Fruit fly (Drosophila melanogaster) whole organism, embryonic: Measurements from ENCODE around the gene Gale.

Experiments used
- Awh ChIP-seq: fragments of 200-800 bp; sonication (Bioruptor generic); IDR thresholded peaks from 2 replicates; pipeline ENCODE4, ENCODE4 v1.3.6; 2022; ENCODE audit warnings: missing biosample characterization, missing genetic modification characterization
- Blimp-1 ChIP-seq: fragments of 200-800 bp; sonication (Bioruptor generic); optimal IDR thresholded peaks from 3 replicates; lab custom pipeline; 2018; ENCODE audit warnings: missing biosample characterization, missing genetic modification characterization, mild to moderate bottlenecking, moderate library complexity, missing genetic modification reagents
- CG10979 ChIP-seq: fragments of 200-800 bp; sonication (Bioruptor generic); optimal IDR thresholded peaks from 2 replicates; lab custom pipeline; 2018; ENCODE audit warnings: missing biosample characterization, mild to moderate bottlenecking, missing genetic modification characterization, moderate library complexity
- CG12219 ChIP-seq: fragments of 200-800 bp; sonication (Bioruptor generic); optimal IDR thresholded peaks from 3 replicates; lab custom pipeline; 2018; ENCODE audit warnings: missing biosample characterization, mild to moderate bottlenecking, missing genetic modification characterization
- CG14014 ChIP-seq: fragments of 200-800 bp; sonication (Bioruptor generic); IDR thresholded peaks from 2 replicates; pipeline ENCODE4 v1.3.6; 2022; ENCODE audit warnings: missing biosample characterization, missing genetic modification characterization
- CG14965 ChIP-seq: fragments of 200-800 bp; sonication (Bioruptor generic); optimal IDR thresholded peaks from 2 replicates; lab custom pipeline; 2016; ENCODE audit warnings: missing biosample characterization, missing genetic modification characterization, borderline replicate concordance
- CG1602 ChIP-seq: fragments of 200-800 bp; sonication (Bioruptor generic); optimal IDR thresholded peaks from 3 replicates; lab custom pipeline; 2016; ENCODE audit warnings: missing biosample characterization, missing genetic modification characterization
- CG16779 ChIP-seq: fragments of 200-800 bp; sonication (Bioruptor generic); IDR thresholded peaks from 2 replicates; pipeline ENCODE4 v1.3.6; 2022; ENCODE audit warnings: missing biosample characterization, missing genetic modification characterization
- CG17186 ChIP-seq: fragments of 200-800 bp; sonication (Bioruptor generic); optimal IDR thresholded peaks from 3 replicates; lab custom pipeline; 2017; ENCODE audit warnings: missing biosample characterization, missing genetic modification reagents, missing genetic modification characterization
- CG17829 ChIP-seq: fragments of 200-800 bp; optimal IDR thresholded peaks from 2 replicates; lab custom pipeline; 2019; ENCODE audit warnings: missing biosample characterization, mild to moderate bottlenecking, missing genetic modification characterization, moderate library complexity
- CG18619 ChIP-seq: fragments of 200-800 bp; sonication (Bioruptor generic); optimal IDR thresholded peaks from 3 replicates; lab custom pipeline; 2017; ENCODE audit warnings: missing biosample characterization, mild to moderate bottlenecking, missing genetic modification characterization
- CG2129 ChIP-seq: fragments of 200-800 bp; sonication (Bioruptor generic); IDR thresholded peaks from 2 replicates; pipeline ENCODE4 v1.3.6; 2022; ENCODE audit warnings: missing biosample characterization, missing genetic modification characterization; ENCODE audit not compliant: partially characterized antibody
- CG30403 ChIP-seq: fragments of 200-800 bp; sonication (Bioruptor generic); optimal IDR thresholded peaks from 3 replicates; lab custom pipeline; 2016; ENCODE audit warnings: missing biosample characterization, missing genetic modification characterization
- CG32772 ChIP-seq: fragments of 200-800 bp; sonication (Bioruptor generic); IDR thresholded peaks from 2 replicates; pipeline ENCODE4 v1.3.6; 2022; ENCODE audit warnings: missing biosample characterization, missing genetic modification characterization
- CG42726 ChIP-seq: fragments of 200-800 bp; sonication (Bioruptor generic); IDR thresholded peaks from 2 replicates; pipeline ENCODE4 v1.3.6; 2022; ENCODE audit warnings: missing biosample characterization, missing genetic modification characterization; ENCODE audit not compliant: partially characterized antibody
- CG4360 ChIP-seq: fragments of 200-800 bp; sonication (Bioruptor generic); IDR thresholded peaks from 2 replicates; pipeline ENCODE4 v1.3.6; 2022; ENCODE audit warnings: missing biosample characterization, missing genetic modification characterization
- CG4617 ChIP-seq: fragments of 200-800 bp; sonication (Bioruptor generic); optimal IDR thresholded peaks from 3 replicates; lab custom pipeline; 2016; ENCODE audit warnings: missing biosample characterization, missing genetic modification characterization, borderline replicate concordance
- CG6791 ChIP-seq: fragments of 200-800 bp; sonication (Bioruptor generic); IDR thresholded peaks from 3 replicates; pipeline ENCODE4 v1.3.6; 2022; ENCODE audit warnings: missing biosample characterization, missing genetic modification characterization; ENCODE audit not compliant: partially characterized antibody
- CG7928 ChIP-seq: fragments of 200-800 bp; sonication (Bioruptor generic); optimal IDR thresholded peaks from 2 replicates; lab custom pipeline; 2017; ENCODE audit warnings: missing biosample characterization, mild to moderate bottlenecking, missing genetic modification characterization
- CG9797 ChIP-seq: fragments of 200-800 bp; sonication (Bioruptor generic); optimal IDR thresholded peaks from 3 replicates; lab custom pipeline; 2018; ENCODE audit warnings: missing biosample characterization, mild to moderate bottlenecking, missing genetic modification characterization
- Drgx ChIP-seq: fragments of 200-800 bp; sonication (Bioruptor generic); IDR thresholded peaks from 2 replicates; pipeline ENCODE4 v1.3.6; 2022; ENCODE audit warnings: missing biosample characterization, missing genetic modification characterization
- HHEX ChIP-seq: fragments of 200-800 bp; sonication (Bioruptor generic); optimal IDR thresholded peaks from 3 replicates; lab custom pipeline; 2017; ENCODE audit warnings: missing biosample characterization, mild to moderate bottlenecking, missing genetic modification characterization, missing genetic modification reagents
- HmgD ChIP-seq: fragments of 200-800 bp; sonication (Bioruptor generic); optimal IDR thresholded peaks from 3 replicates; lab custom pipeline; 2016; ENCODE audit warnings: missing biosample characterization, missing genetic modification characterization
- Lim3 ChIP-seq: fragments of 200-800 bp; sonication (Bioruptor generic); IDR thresholded peaks from 2 replicates; pipeline ENCODE4 v1.3.6; 2022; ENCODE audit warnings: missing biosample characterization, missing genetic modification characterization
- Meics ChIP-seq: fragments of 200-800 bp; sonication (Bioruptor generic); optimal IDR thresholded peaks from 2 replicates; lab custom pipeline; 2017; ENCODE audit warnings: missing biosample characterization, mild to moderate bottlenecking, missing genetic modification characterization
- Ptx1 ChIP-seq: fragments of 200-800 bp; sonication (Bioruptor generic); IDR thresholded peaks from 2 replicates; pipeline ENCODE4 v1.3.6; 2022; ENCODE audit warnings: missing biosample characterization, missing genetic modification characterization
- Sry-β ChIP-seq: fragments of 200-800 bp; sonication (Bioruptor generic); optimal IDR thresholded peaks from 2 replicates; lab custom pipeline; 2018; ENCODE audit warnings: missing biosample characterization, mild to moderate bottlenecking, missing genetic modification characterization, moderate library complexity
- YL-1 ChIP-seq: fragments of 200-800 bp; sonication (Bioruptor generic); optimal IDR thresholded peaks from 3 replicates; lab custom pipeline; 2017; ENCODE audit warnings: missing biosample characterization, mild to moderate bottlenecking, missing genetic modification characterization
- caup ChIP-seq: fragments of 200-800 bp; sonication (Bioruptor generic); optimal IDR thresholded peaks from 3 replicates; lab custom pipeline; 2017; ENCODE audit warnings: missing biosample characterization, mild to moderate bottlenecking, missing genetic modification characterization, moderate library complexity; ENCODE audit not compliant: severe bottlenecking
- cg ChIP-seq: fragments of 200-800 bp; sonication (Bioruptor generic); optimal IDR thresholded peaks from 3 replicates; lab custom pipeline; 2019; ENCODE audit warnings: missing biosample characterization, mild to moderate bottlenecking, missing genetic modification characterization, moderate library complexity
- crp ChIP-seq, 2 experiments: fragments of 200-800 bp; sonication (Bioruptor generic); optimal IDR thresholded peaks; 2 replicates in 1 of 2; 3 replicates in 1 of 2; lab custom pipeline; 2017; ENCODE audit warnings: missing biosample characterization in 2 of 2, missing genetic modification characterization in 2 of 2, mild to moderate bottlenecking in 1 of 2, moderate library complexity in 1 of 2
- da ChIP-seq: fragments of 200-800 bp; sonication (Bioruptor generic); optimal IDR thresholded peaks from 2 replicates; lab custom pipeline; 2016; ENCODE audit warnings: missing biosample characterization, missing genetic modification characterization
- dpn ChIP-seq, 2 experiments: fragments of 200-800 bp; sonication (Bioruptor generic); optimal IDR thresholded peaks; 3 replicates each; lab custom pipeline; 2016; ENCODE audit warnings: missing biosample characterization in 2 of 2, missing genetic modification characterization in 2 of 2
- ems ChIP-seq: fragments of 200-800 bp; sonication (Bioruptor generic); optimal IDR thresholded peaks from 3 replicates; lab custom pipeline; 2016; ENCODE audit warnings: missing biosample characterization, missing genetic modification characterization
- grn ChIP-seq: fragments of 200-800 bp; sonication (Bioruptor generic); optimal IDR thresholded peaks from 3 replicates; lab custom pipeline; 2017; ENCODE audit warnings: missing biosample characterization, missing genetic modification characterization
- gro ChIP-seq: fragments of 200-800 bp; sonication (Bioruptor generic); optimal IDR thresholded peaks from 2 replicates; lab custom pipeline; 2016; ENCODE audit warnings: missing biosample characterization, missing genetic modification characterization
- klu ChIP-seq: fragments of 200-800 bp; sonication (Bioruptor generic); IDR thresholded peaks from 2 replicates; pipeline ENCODE4 v1.3.6; 2022; ENCODE audit warnings: missing biosample characterization, missing genetic modification characterization
- kni ChIP-seq: fragments of 200-800 bp; sonication (Bioruptor generic); optimal IDR thresholded peaks from 3 replicates; lab custom pipeline; 2017; ENCODE audit warnings: mild to moderate bottlenecking, missing biosample characterization, missing genetic modification reagents, missing genetic modification characterization
- lilli ChIP-seq: fragments of 200-800 bp; sonication (Bioruptor generic); optimal IDR thresholded peaks from 3 replicates; lab custom pipeline; 2016; ENCODE audit warnings: missing biosample characterization, missing genetic modification characterization
- oc ChIP-seq: fragments of 200-800 bp; sonication (Bioruptor generic); optimal IDR thresholded peaks from 2 replicates; lab custom pipeline; 2018; ENCODE audit warnings: missing biosample characterization, mild to moderate bottlenecking, missing genetic modification characterization, moderate library complexity
- odd ChIP-seq: fragments of 200-800 bp; sonication (Bioruptor generic); optimal IDR thresholded peaks from 2 replicates; lab custom pipeline; 2017; ENCODE audit warnings: missing biosample characterization, mild to moderate bottlenecking, missing genetic modification characterization
- phol ChIP-seq: fragments of 200-800 bp; sonication (Bioruptor generic); optimal IDR thresholded peaks from 3 replicates; lab custom pipeline; 2018; ENCODE audit warnings: missing biosample characterization, mild to moderate bottlenecking, missing genetic modification characterization, moderate library complexity
- rib ChIP-seq: fragments of 200-800 bp; sonication (Bioruptor generic); IDR thresholded peaks from 2 replicates; pipeline ENCODE4 v1.3.6; 2022; ENCODE audit warnings: missing biosample characterization, missing genetic modification characterization
- sd ChIP-seq: fragments of 200-800 bp; sonication (Bioruptor generic); optimal IDR thresholded peaks from 3 replicates; lab custom pipeline; 2018; ENCODE audit warnings: missing biosample characterization, mild to moderate bottlenecking, missing genetic modification characterization, moderate library complexity
- seq ChIP-seq: fragments of 200-800 bp; sonication (Bioruptor generic); IDR thresholded peaks from 2 replicates; pipeline ENCODE4 v1.3.6; 2022; ENCODE audit warnings: missing biosample characterization, missing genetic modification characterization
- so ChIP-seq: fragments of 200-800 bp; sonication (Bioruptor generic); IDR thresholded peaks from 3 replicates; pipeline ENCODE4 v1.3.6; 2022; ENCODE audit warnings: missing biosample characterization, missing genetic modification characterization
- sqz ChIP-seq: fragments of 200-800 bp; sonication (Bioruptor generic); optimal IDR thresholded peaks from 3 replicates; lab custom pipeline; 2018; ENCODE audit warnings: missing biosample characterization, mild to moderate bottlenecking, missing genetic modification characterization
- trh ChIP-seq: fragments of 200-800 bp; sonication (Bioruptor generic); optimal IDR thresholded peaks from 2 replicates; lab custom pipeline; 2016; ENCODE audit warnings: missing biosample characterization, missing genetic modification characterization
- tup ChIP-seq: fragments of 200-800 bp; sonication (Bioruptor generic); optimal IDR thresholded peaks from 2 replicates; lab custom pipeline; 2016; ENCODE audit warnings: missing biosample characterization, mild to moderate bottlenecking, missing genetic modification characterization, moderate library complexity
- vvl ChIP-seq: fragments of 200-800 bp; sonication (Bioruptor generic); IDR thresholded peaks from 2 replicates; pipeline ENCODE4 v1.3.6; 2022; ENCODE audit warnings: missing biosample characterization, missing genetic modification characterization

The Gale gene

DNA sequence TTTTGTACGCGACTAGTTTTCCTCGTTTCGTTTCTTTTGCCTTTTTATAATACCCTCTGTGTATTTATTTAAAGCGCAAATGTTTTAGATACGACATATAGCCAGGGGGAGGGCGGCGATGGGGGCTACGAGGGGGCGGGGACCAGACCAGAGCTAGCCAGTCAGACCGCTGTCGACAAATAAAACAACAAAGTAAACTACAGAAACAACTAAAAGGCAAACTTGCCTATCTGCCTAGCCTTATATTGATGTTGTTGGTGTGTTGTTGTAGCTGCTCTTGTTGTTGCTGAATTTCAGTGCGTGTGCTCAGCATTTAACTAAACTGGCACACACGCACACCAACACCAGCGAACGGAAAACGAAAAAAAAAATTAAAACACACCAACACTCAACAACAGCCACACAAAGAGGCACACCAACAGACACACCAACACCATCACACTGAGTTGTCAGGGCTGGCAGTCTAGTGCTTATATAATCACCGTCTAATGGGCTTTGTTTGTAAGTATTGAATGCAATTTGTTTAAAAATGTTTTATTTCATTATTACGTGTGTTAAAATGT, 18.9 kb upstream of the Gale start (continued):
- TF ChIP-seq CG42726: no peak
- TF ChIP-seq Blimp-1 (GFP tag; lab: Kevin White, UChicago): peak; percentile 21
- no peak for TF ChIP-seq CG10979
- no peak for TF ChIP-seq odd
- TF ChIP-seq dpn (GFP tag; optimal IDR thresholded peaks at IDR 0.05; lab: Kevin White, UChicago): no peak
- TF ChIP-seq HHEX: peak; percentile 13
- peak; percentile 30 for TF ChIP-seq caup (GFP tag; lab: Kevin White, UChicago)
- TF ChIP-seq lilli (GFP tag; lab: Kevin White, UChicago): no peak
- TF ChIP-seq CG32772: peak; percentile 60; the same call in 1 of the 2 replicates
- no peak for TF ChIP-seq CG17186 (GFP tag; lab: Kevin White, UChicago)
- no peak for TF ChIP-seq CG9797 (GFP tag; lab: Kevin White, UChicago)
- no peak for TF ChIP-seq Lim3 (GFP tag; lab: Robert Waterston, UW)
- TF ChIP-seq YL-1 (GFP tag; lab: Kevin White, UChicago): no peak
- TF ChIP-seq CG4360 (GFP tag; lab: Robert Waterston, UW): peak; percentile 91
- peak; percentile 61 for TF ChIP-seq gro (GFP tag; lab: Kevin White, UChicago)
- TF ChIP-seq da (GFP tag; lab: Kevin White, UChicago): no peak
- TF ChIP-seq vvl (GFP tag; lab: Robert Waterston, UW): no peak
- TF ChIP-seq Awh (GFP tag; lab: Robert Waterston, UW): no peak
- no peak for TF ChIP-seq Ptx1 (GFP tag; lab: Robert Waterston, UW)
- no peak for TF ChIP-seq CG18619
- no peak for TF ChIP-seq CG12219 (GFP tag; lab: Kevin White, UChicago)
- TF ChIP-seq CG16779: no peak
- TF ChIP-seq trh (GFP tag; lab: Kevin White, UChicago): no peak
- TF ChIP-seq tup (GFP tag; lab: Kevin White, UChicago): no peak
- no peak for TF ChIP-seq ems (GFP tag; lab: Kevin White, UChicago)
- no peak for TF ChIP-seq Sry-β
- no peak for TF ChIP-seq crp (GFP tag; optimal IDR thresholded peaks at IDR 0.05; lab: Kevin White, UChicago)
- TF ChIP-seq CG17829 (tag; lab: Kevin White, UChicago): no peak
- no peak for TF ChIP-seq phol (tag; lab: Kevin White, UChicago)
- peak; percentile 46 for TF ChIP-seq Meics (GFP tag; lab: Kevin White, UChicago)
- peak; percentile 81 for TF ChIP-seq sd (tag; lab: Kevin White, UChicago)
- peak; percentile 89 for TF ChIP-seq sqz (GFP tag; lab: Kevin White, UChicago)
- peak; percentile 72 for TF ChIP-seq CG7928 (GFP tag; lab: Kevin White, UChicago)
- no peak for TF ChIP-seq CG4617 (GFP tag; lab: Kevin White, UChicago)
- TF ChIP-seq CG14965 (GFP tag; lab: Kevin White, UChicago): no peak
- no peak for TF ChIP-seq CG1602
- TF ChIP-seq rib: peak; percentile 52; the same call in 1 of the 2 replicates
- TF ChIP-seq cg (GFP tag; lab: Kevin White, UChicago): peak; percentile 87
- peak; percentile 40; the same call in 1 of the 2 replicates for TF ChIP-seq seq
- TF ChIP-seq oc (tag; lab: Kevin White, UChicago): no peak
- TF ChIP-seq so (GFP tag; lab: Robert Waterston, UW): 0 out of 3 replicates have a peak, but pooled peaks have one; percentile 5
- TF ChIP-seq CG30403: no peak
- TF ChIP-seq HmgD (GFP tag; lab: Kevin White, UChicago): no peak
- peak; percentile 49 for TF ChIP-seq Drgx (GFP tag; lab: Robert Waterston, UW)
- TF ChIP-seq CG14014 (GFP tag; lab: Robert Waterston, UW): no peak
- TF ChIP-seq klu: no peak
- TF ChIP-seq CG6791: no peak
- peak; percentile 15 for TF ChIP-seq grn (GFP tag; lab: Kevin White, UChicago)
- TF ChIP-seq CG2129: no peak
- TF ChIP-seq kni: peak; percentile 81
